Worm (Caenorhabditis elegans) whole organism, mixed stage, embryonic: ENCODE results near the gene umps-1.

ENCODE experiments used
- cnd-1 ChIP-seq: fragments of 200-800 bp; sonication (Bioruptor generic); optimal IDR thresholded peaks from 2 replicates; lab custom pipeline; 2018; ENCODE audit warnings: mild to moderate bottlenecking, missing genetic modification characterization, missing compliant biosample characterization
- ham-2 ChIP-seq: fragments of 200-800 bp; sonication (Bioruptor generic); optimal IDR thresholded peaks from 2 replicates; lab custom pipeline; 2018; ENCODE audit warnings: mild to moderate bottlenecking, missing genetic modification characterization, missing compliant biosample characterization
- lin-13 ChIP-seq: fragments of 150-350 bp; optimal IDR thresholded peaks from 2 replicates; lab custom pipeline; 2014; ENCODE audit warnings: missing biosample characterization, missing genetic modification characterization
- lsy-2 ChIP-seq: fragments of 150-350 bp; optimal IDR thresholded peaks from 2 replicates; lab custom pipeline; 2014; ENCODE audit warnings: missing biosample characterization, missing genetic modification characterization
- mep-1 ChIP-seq: fragments of 150-350 bp; optimal IDR thresholded peaks from 2 replicates; lab custom pipeline; 2017; ENCODE audit warnings: missing biosample characterization, missing genetic modification reagents, missing genetic modification characterization, inconsistent platforms
- nhr-12 ChIP-seq: fragments of 150-350 bp; optimal IDR thresholded peaks from 2 replicates; lab custom pipeline; 2014; ENCODE audit warnings: missing biosample characterization, missing genetic modification characterization
- nhr-237 ChIP-seq: fragments of 150-350 bp; optimal IDR thresholded peaks from 2 replicates; lab custom pipeline; 2014; ENCODE audit warnings: missing biosample characterization, missing genetic modification characterization
- ztf-11 ChIP-seq: fragments of 150-350 bp; optimal IDR thresholded peaks from 2 replicates; lab custom pipeline; 2014; ENCODE audit warnings: missing biosample characterization, missing genetic modification characterization

DNA sequence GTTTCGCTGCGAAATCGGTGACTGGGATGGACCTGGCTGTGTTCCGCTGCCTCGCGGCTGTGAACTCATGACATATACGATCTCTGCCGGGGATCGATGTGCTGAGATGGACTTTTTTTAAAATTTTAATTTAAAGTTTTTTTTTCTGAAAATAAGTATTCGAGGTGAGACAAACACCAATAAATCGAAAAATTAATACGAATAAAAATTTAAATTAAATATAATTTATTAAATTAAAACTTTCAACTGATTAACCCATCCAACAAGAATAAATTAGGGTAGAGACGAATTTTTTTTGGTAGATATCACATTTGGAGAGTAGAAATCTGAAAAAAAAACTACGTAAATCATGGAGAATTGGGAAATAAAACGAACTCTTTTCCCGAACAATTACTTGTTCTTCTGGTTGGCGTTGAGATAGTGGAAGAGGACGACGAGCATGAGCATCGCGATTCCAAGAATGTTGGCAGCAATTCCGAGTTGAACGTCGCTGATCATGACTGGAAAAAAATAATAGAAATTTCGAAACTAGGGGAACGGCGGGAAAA, 39.3 kb downstream of the umps-1 start, which contains the start of the genes unc-50 and ostf-4:
- TF ChIP-seq cnd-1 (tag; lab: Kevin White, UChicago) (no peak), mep-1 (no peak), lsy-2 (no peak), nhr-237 (no peak), lin-13 (tag; lab: Kevin White, UChicago) (no peak), ztf-11 (tag; lab: Kevin White, UChicago) (no peak), nhr-12 (no peak), ham-2 (GFP tag; lab: Kevin White, UChicago) (no peak)
